Worm (Caenorhabditis elegans): ENCODE data around the gene lgc-27.

DNA sequence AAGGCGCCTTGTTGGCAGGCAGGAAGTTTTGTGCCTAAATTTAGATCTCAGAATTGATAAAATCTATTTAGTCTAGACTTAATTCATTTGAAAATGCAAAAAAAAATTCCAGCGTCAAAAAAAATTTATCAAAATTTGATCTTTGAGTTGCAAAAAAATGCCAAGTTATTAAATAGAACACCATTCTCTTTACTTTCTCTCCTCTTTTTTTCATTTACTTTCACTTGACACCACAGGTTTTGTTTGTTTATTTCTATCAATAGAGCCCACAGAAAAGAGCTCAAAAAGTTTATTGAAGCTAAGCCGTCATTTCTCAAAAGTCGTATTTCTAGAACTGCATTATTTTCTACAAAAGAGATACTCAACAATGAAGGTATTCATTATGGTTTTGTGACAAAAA lies 36.2 kb upstream of the lgc-27 start, which contains the start of gene pqn-35:
- TF ChIP-seq unc-86 (tag; optimal IDR thresholded peaks at IDR 0.05) = no peak
- no peak for TF ChIP-seq ref-2 (tag; optimal IDR thresholded peaks at IDR 0.05)
- no peak for TF ChIP-seq elt-2 (tag; optimal IDR thresholded peaks at IDR 0.05)
- no peak for TF ChIP-seq rnt-1 (tag; optimal IDR thresholded peaks at IDR 0.05)
- TF ChIP-seq npax-4 (tag; optimal IDR thresholded peaks at IDR 0.05) = no peak
- no peak for TF ChIP-seq lin-11 (tag; optimal IDR thresholded peaks at IDR 0.05)
- TF ChIP-seq ceh-9 (tag; optimal IDR thresholded peaks at IDR 0.05) = no peak
- no peak for TF ChIP-seq hlh-6 (tag; optimal IDR thresholded peaks at IDR 0.05)
- TF ChIP-seq sox-4 (tag; optimal IDR thresholded peaks at IDR 0.05) = no peak
- no peak for TF ChIP-seq nhr-11 (tag; optimal IDR thresholded peaks at IDR 0.05)
- no peak for TF ChIP-seq fkh-10 (GFP tag; optimal IDR thresholded peaks at IDR 0.05)
- TF ChIP-seq C08G9.2 (tag; optimal IDR thresholded peaks at IDR 0.05) = no peak
- no peak for TF ChIP-seq ceh-31 (tag; optimal IDR thresholded peaks at IDR 0.05)
- TF ChIP-seq ahr-1 (tag; optimal IDR thresholded peaks at IDR 0.05) = no peak
